Worm (Caenorhabditis elegans) whole organism, early embryonic: ENCODE results near the gene K09D9.9.

Experiments used
- F13C5.2 ChIP-seq: sonication (generic microtip); optimal IDR thresholded peaks from 2 replicates; lab custom pipeline; 2017; ENCODE audit warnings: mild to moderate bottlenecking, missing genetic modification characterization, inconsistent platforms, missing compliant biosample characterization
- aly-1 ChIP-seq: sonication (generic microtip); optimal IDR thresholded peaks from 2 replicates; lab custom pipeline; 2016; ENCODE audit warnings: missing genetic modification characterization, missing compliant biosample characterization
- ama-1 ChIP-seq: fragments of 150-350 bp; optimal IDR thresholded peaks from 2 replicates; lab custom pipeline; 2014
- ceh-36 ChIP-seq: sonication (generic microtip); optimal IDR thresholded peaks from 2 replicates; lab custom pipeline; 2016; ENCODE audit warnings: missing genetic modification characterization, inconsistent platforms, missing compliant biosample characterization
- ets-7 ChIP-seq: sonication (generic microtip); optimal IDR thresholded peaks from 2 replicates; lab custom pipeline; 2016; ENCODE audit warnings: missing genotype, missing genetic modification characterization, missing compliant biosample characterization
- flt-1 ChIP-seq: fragments of 200-800 bp; sonication (Bioruptor generic); IDR thresholded peaks from 2 replicates; pipeline ENCODE4 v1.3.6; 2022; ENCODE audit warnings: missing genetic modification characterization, missing compliant biosample characterization
- hmbx-1 ChIP-seq: sonication (generic microtip); optimal IDR thresholded peaks from 2 replicates; lab custom pipeline; 2016; ENCODE audit warnings: mild to moderate bottlenecking, missing genetic modification characterization, missing compliant biosample characterization
- pes-1 ChIP-seq: fragments of 200-800 bp; sonication (Bioruptor generic); IDR thresholded peaks from 2 replicates; pipeline ENCODE4 v1.3.6; 2022; ENCODE audit warnings: missing genetic modification reagents, missing genetic modification characterization, missing compliant biosample characterization
- sea-1 ChIP-seq: fragments of 200-800 bp; sonication (Bioruptor generic); conservative IDR thresholded peaks from 2 replicates; pipeline ENCODE4 v1.3.6; 2022; ENCODE audit warnings: missing genetic modification characterization, missing compliant biosample characterization
- tra-4 ChIP-seq: sonication (generic microtip); optimal IDR thresholded peaks from 2 replicates; lab custom pipeline; 2017; ENCODE audit warnings: missing genetic modification characterization, missing compliant biosample characterization

ce11 chrV:4029627-4030026, 35.7 kb upstream of the K09D9.9 start:
- TF ChIP-seq sea-1 (GFP tag; lab: Robert Waterston, UW): no peak
- no peak for TF ChIP-seq ama-1
- 0 out of 2 replicates have a peak, but pooled peaks have one; percentile 23 for TF ChIP-seq flt-1 (GFP tag; lab: Robert Waterston, UW)
- no peak for TF ChIP-seq aly-1
- no peak for TF ChIP-seq F13C5.2
- no peak for TF ChIP-seq pes-1
- TF ChIP-seq hmbx-1: no peak
- no peak for TF ChIP-seq tra-4 (tag; lab: Kevin White, UChicago)
- no peak for TF ChIP-seq ets-7 (tag; lab: Kevin White, UChicago)
- TF ChIP-seq ceh-36 (tag; lab: Kevin White, UChicago): no peak
